Worm (Caenorhabditis elegans): ENCODE results near the gene ugt-46.

DNA sequence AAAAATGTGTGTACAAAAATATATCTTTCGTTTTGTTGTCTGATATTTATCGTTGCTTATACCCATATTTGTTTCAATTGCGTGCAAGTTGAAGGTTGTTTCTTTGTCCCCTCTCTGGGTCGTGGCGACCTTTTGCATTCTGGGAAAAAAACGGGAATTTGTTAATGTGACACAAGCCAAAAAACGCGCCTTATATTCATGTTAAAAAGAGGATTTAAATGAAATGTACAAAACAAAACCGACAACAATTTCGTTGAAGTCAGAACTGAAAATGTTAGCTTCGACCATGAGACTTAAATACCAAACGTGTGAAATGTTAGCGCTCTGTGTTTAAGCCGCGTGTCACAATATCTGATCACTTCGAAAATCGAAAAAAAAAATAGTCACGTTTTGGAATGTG lies 5.6 kb downstream of the ugt-46 start:
- TF ChIP-seq pqm-1 (tag; optimal IDR thresholded peaks at IDR 0.05) (no peak), ceh-9 (tag; optimal IDR thresholded peaks at IDR 0.05) (no peak), nhr-237 (tag; optimal IDR thresholded peaks at IDR 0.05) (no peak), nfya-1 (tag; optimal IDR thresholded peaks at IDR 0.05; ENCODE audit: insufficient read depth) (no peak), nhr-12 (tag; optimal IDR thresholded peaks at IDR 0.05) (no peak), unc-62 (GFP tag; optimal IDR thresholded peaks at IDR 0.05) (no peak)
